Fruit fly (Drosophila melanogaster) whole organism, wandering third instar larva: ENCODE results near the gene Gr23a.

Source experiments
- Abd-B ChIP-seq: fragments of >200 bp; optimal IDR thresholded peaks from 2 replicates; lab custom pipeline; 2017; ENCODE audit warnings: missing biosample characterization, missing genetic modification characterization
- CG32264 ChIP-seq: fragments of 200-800 bp; sonication (Bioruptor generic); optimal IDR thresholded peaks from 2 replicates; lab custom pipeline; 2016; ENCODE audit warnings: missing biosample characterization, missing genetic modification characterization
- CG9705 ChIP-seq: fragments of 200-800 bp; sonication (Bioruptor generic); optimal IDR thresholded peaks from 2 replicates; lab custom pipeline; 2018; ENCODE audit warnings: missing biosample characterization, mild to moderate bottlenecking, missing genetic modification characterization
- CrebA ChIP-seq: fragments of 200-800 bp; sonication (Bioruptor generic); optimal IDR thresholded peaks from 2 replicates; lab custom pipeline; 2016; ENCODE audit warnings: missing biosample characterization, mild to moderate bottlenecking, missing genetic modification characterization, borderline replicate concordance
- Dfd ChIP-seq: fragments of >200 bp; optimal IDR thresholded peaks from 2 replicates; lab custom pipeline; 2017; ENCODE audit warnings: missing biosample characterization, missing genetic modification characterization
- Dif ChIP-seq: fragments of 200-275, 200-300 bp; sonication (Bioruptor generic); optimal IDR thresholded peaks from 2 replicates; lab custom pipeline; 2018; ENCODE audit warnings: missing biosample characterization, missing genetic modification characterization; ENCODE audit not compliant: partially characterized antibody
- GATAd ChIP-seq: sonication (Bioruptor generic); optimal IDR thresholded peaks from 2 replicates; lab custom pipeline; 2016; ENCODE audit warnings: missing biosample characterization, missing genetic modification characterization
- HLH106 ChIP-seq: fragments of 200-800 bp; optimal IDR thresholded peaks from 3 replicates; lab custom pipeline; 2019; ENCODE audit warnings: missing biosample characterization, mild to moderate bottlenecking, missing genetic modification characterization, moderate library complexity
- Hr78 ChIP-seq: fragments of >200 bp; optimal IDR thresholded peaks from 2 replicates; lab custom pipeline; 2017; ENCODE audit warnings: missing biosample characterization, missing genetic modification characterization
- Hr83 ChIP-seq: fragments of 200-300 bp; sonication (Bioruptor generic); optimal IDR thresholded peaks from 2 replicates; lab custom pipeline; 2016; ENCODE audit warnings: missing biosample characterization, mild to moderate bottlenecking, missing genetic modification characterization, moderate library complexity; ENCODE audit not compliant: poor library complexity, severe bottlenecking
- Jra ChIP-seq: sonication (Bioruptor generic); optimal IDR thresholded peaks from 2 replicates; lab custom pipeline; 2016; ENCODE audit warnings: missing biosample characterization, missing genetic modification characterization
- Myc ChIP-seq: fragments of >200 bp; optimal IDR thresholded peaks from 2 replicates; lab custom pipeline; 2017
- OdsH ChIP-seq: fragments of 200-800 bp; sonication (Bioruptor generic); optimal IDR thresholded peaks from 2 replicates; lab custom pipeline; 2016; ENCODE audit warnings: missing biosample characterization, mild to moderate bottlenecking, missing genetic modification characterization
- Rel ChIP-seq, 2 experiments: fragments of 200-800 bp; sonication (Bioruptor generic) in 1 of 2; optimal IDR thresholded peaks; 2 replicates in 1 of 2; 3 replicates in 1 of 2; lab custom pipeline; 2016 to 2019; ENCODE audit warnings: mild to moderate bottlenecking in 2 of 2, missing biosample characterization in 2 of 2, missing genetic modification characterization in 2 of 2, moderate library complexity in 1 of 2
- Sp1 ChIP-seq: fragments of 200-800 bp; sonication (Bioruptor generic); optimal IDR thresholded peaks from 3 replicates; lab custom pipeline; 2019; ENCODE audit warnings: missing biosample characterization, mild to moderate bottlenecking, missing genetic modification characterization, moderate library complexity
- br ChIP-seq: fragments of 200-800 bp; sonication (Bioruptor generic); optimal IDR thresholded peaks from 2 replicates; lab custom pipeline; 2016; ENCODE audit warnings: missing biosample characterization, missing genetic modification characterization
- brk ChIP-seq: fragments of 200-800 bp; sonication (Bioruptor generic); optimal IDR thresholded peaks from 2 replicates; lab custom pipeline; 2016; ENCODE audit warnings: missing biosample characterization, mild to moderate bottlenecking, missing genetic modification characterization
- dl ChIP-seq, 2 experiments: fragments of 175-275, 200-275 bp in 1 of 2; fragments of 200-275 bp in 1 of 2; sonication (Bioruptor generic); optimal IDR thresholded peaks; lab custom pipeline; 2018; ENCODE audit warnings: mild to moderate bottlenecking in 2 of 2, missing biosample characterization in 2 of 2, missing genetic modification characterization in 2 of 2, moderate library complexity in 2 of 2; ENCODE audit not compliant: partially characterized antibody in 2 of 2, insufficient read depth in 1 of 2
- foxo ChIP-seq, 2 experiments: fragments of 200-800 bp; sonication (Bioruptor generic); optimal IDR thresholded peaks; 2 replicates in 1 of 2; 3 replicates in 1 of 2; lab custom pipeline; 2016 to 2017; ENCODE audit warnings: missing biosample characterization in 2 of 2, missing genetic modification characterization in 2 of 2
- fru ChIP-seq: fragments of 200-800 bp; sonication (Bioruptor generic); optimal IDR thresholded peaks from 3 replicates; lab custom pipeline; 2016; ENCODE audit warnings: missing biosample characterization, mild to moderate bottlenecking, missing genetic modification characterization
- h ChIP-seq: fragments of 200-800 bp; sonication (Bioruptor generic); optimal IDR thresholded peaks from 3 replicates; lab custom pipeline; 2016; ENCODE audit warnings: missing biosample characterization, mild to moderate bottlenecking, missing genetic modification characterization
- jim ChIP-seq: fragments of 175-275, 200-325 bp; sonication (Bioruptor generic); optimal IDR thresholded peaks from 2 replicates; lab custom pipeline; 2016; ENCODE audit warnings: missing biosample characterization, mild to moderate bottlenecking, missing genetic modification characterization
- lola ChIP-seq: fragments of >200 bp; optimal IDR thresholded peaks from 2 replicates; lab custom pipeline; 2017; ENCODE audit warnings: missing biosample characterization, missing genetic modification characterization
- pan ChIP-seq: fragments of >200 bp; optimal IDR thresholded peaks from 2 replicates; lab custom pipeline; 2017
- rgr ChIP-seq: fragments of 200-800 bp; sonication (Bioruptor generic); optimal IDR thresholded peaks from 3 replicates; lab custom pipeline; 2016; ENCODE audit warnings: missing biosample characterization, mild to moderate bottlenecking, missing genetic modification characterization
- sv ChIP-seq: fragments of 200-800 bp; sonication (Bioruptor generic); optimal IDR thresholded peaks from 3 replicates; lab custom pipeline; 2016; ENCODE audit warnings: missing biosample characterization, missing genetic modification characterization
- tai ChIP-seq: sonication (Bioruptor generic); optimal IDR thresholded peaks from 2 replicates; lab custom pipeline; 2016; ENCODE audit warnings: missing biosample characterization, missing genetic modification characterization
- usp ChIP-seq: fragments of >200 bp; optimal IDR thresholded peaks from 2 replicates; lab custom pipeline; 2017; ENCODE audit warnings: missing biosample characterization, missing genetic modification characterization
- woc ChIP-seq: sonication (Bioruptor generic); optimal IDR thresholded peaks from 2 replicates; lab custom pipeline; 2016; ENCODE audit warnings: missing biosample characterization, mild to moderate bottlenecking, missing genetic modification characterization

Gene Gr23a

dm6 chr2L:2669523-2669922, at the start of gene Gr23a:
Gr23a (plus strand) TSS chr2L:2669823.
- TF ChIP-seq woc (GFP tag; lab: Kevin White, UChicago) = no peak
- TF ChIP-seq Myc (lab: Kevin White, UChicago) = no peak
- no peak for TF ChIP-seq Abd-B (GFP tag; lab: Kevin White, UChicago)

- TF ChIP-seq rgr = no peak
- TF ChIP-seq CG9705 (GFP tag; lab: Kevin White, UChicago) = no peak
- TF ChIP-seq pan (lab: Kevin White, UChicago) = no peak
- no peak for TF ChIP-seq Hr83 (GFP tag; lab: Kevin White, UChicago)
- TF ChIP-seq brk = no peak
- TF ChIP-seq woc (GFP tag; lab: Kevin White, UChicago) = no peak
- no peak for TF ChIP-seq CG32264 (GFP tag; lab: Kevin White, UChicago)
- TF ChIP-seq Dfd (GFP tag; lab: Kevin White, UChicago) = no peak
- TF ChIP-seq, all 38 proteins: peak for 0
Measured at dm6 chr2L:2619887-2620286, 49.7 kb upstream of the Gr23a start, which contains the start of gene CG43403. CG43403 (plus strand) TSS chr2L:2620187.

dm6 chr2L:2623947-2624346, 45.7 kb upstream of the Gr23a start:
- TF ChIP-seq Dfd (GFP tag; lab: Kevin White, UChicago) = peak; percentile 99
- no peak for TF ChIP-seq OdsH (GFP tag; lab: Kevin White, UChicago)
- TF ChIP-seq foxo (GFP tag; optimal IDR thresholded peaks at IDR 0.05; lab: Kevin White, UChicago) = no peak
- TF ChIP-seq tai (GFP tag; lab: Kevin White, UChicago) = no peak

dm6 chr2L:2627507-2627906, 42.1 kb upstream of the Gr23a start:
- TF ChIP-seq Dfd (GFP tag; lab: Kevin White, UChicago) (peak; percentile 91), Jra (GFP tag; lab: Kevin White, UChicago) (no peak)

dm6 chr2L:2628760-2629159, 40.9 kb upstream of the Gr23a start:
- TF ChIP-seq lola (GFP tag; lab: Kevin White, UChicago) = no peak
- no peak for TF ChIP-seq h (GFP tag; lab: Kevin White, UChicago)
- no peak for TF ChIP-seq dl (GFP tag; optimal IDR thresholded peaks at IDR 0.05; lab: Kevin White, UChicago; ENCODE audit: insufficient read depth in 1 of 2, partially characterized antibody in 2 of 2)
- no peak for TF ChIP-seq woc (GFP tag; lab: Kevin White, UChicago)
- TF ChIP-seq CG9705 (GFP tag; lab: Kevin White, UChicago) = no peak
- no peak for TF ChIP-seq fru (GFP tag; lab: Kevin White, UChicago)
- no peak for TF ChIP-seq Rel (GFP tag; optimal IDR thresholded peaks at IDR 0.05; lab: Kevin White, UChicago)
- no peak for TF ChIP-seq Rel (tag; optimal IDR thresholded peaks at IDR 0.05; lab: Kevin White, UChicago)
- TF ChIP-seq Dfd (GFP tag; lab: Kevin White, UChicago) = no peak
- TF ChIP-seq usp (GFP tag; lab: Kevin White, UChicago) = no peak
- TF ChIP-seq Dif = no peak
- TF ChIP-seq Hr78 (GFP tag; lab: Kevin White, UChicago) = no peak
- TF ChIP-seq GATAd (GFP tag; lab: Kevin White, UChicago) = no peak
- no peak for TF ChIP-seq rgr
- TF ChIP-seq br (GFP tag; lab: Kevin White, UChicago) = no peak
- TF ChIP-seq HLH106 (tag; lab: Kevin White, UChicago) = no peak
- no peak for TF ChIP-seq CrebA (GFP tag; lab: Kevin White, UChicago)
- TF ChIP-seq OdsH (GFP tag; lab: Kevin White, UChicago) = no peak
- no peak for TF ChIP-seq jim (GFP tag; lab: Kevin White, UChicago)
- no peak for TF ChIP-seq sv (GFP tag; lab: Kevin White, UChicago)
- TF ChIP-seq Jra (GFP tag; lab: Kevin White, UChicago) = no peak
- TF ChIP-seq, all 38 proteins: peak for 0

- TF ChIP-seq foxo (GFP tag; optimal IDR thresholded peaks at IDR 0.05; lab: Kevin White, UChicago) (peak in 1 of 2 experiments; percentile 22), dl (GFP tag; optimal IDR thresholded peaks at IDR 0.05; lab: Kevin White, UChicago; ENCODE audit: insufficient read depth in 1 of 2, partially characterized antibody in 2 of 2) (no peak), Sp1 (GFP tag; lab: Kevin White, UChicago) (peak; percentile 38)
Measured at dm6 chr2L:2636326-2637001, 33.2 kb upstream of the Gr23a start.
